Worm (Caenorhabditis elegans) whole organism, L2 larva: ENCODE measurements around the gene comt-1.

Experiments used
- C34F6.9 ChIP-seq: fragments of 150-350 bp; optimal IDR thresholded peaks from 2 replicates; lab custom pipeline; 2014; ENCODE audit warnings: missing biosample characterization, missing genetic modification characterization
- F13H6.1 ChIP-seq: sonication (generic microtip); optimal IDR thresholded peaks from 2 replicates; lab custom pipeline; 2016; ENCODE audit warnings: missing genetic modification characterization, missing compliant biosample characterization
- ZK546.5 ChIP-seq: sonication (generic microtip); optimal IDR thresholded peaks from 2 replicates; lab custom pipeline; 2017; ENCODE audit warnings: missing biosample characterization, missing genetic modification characterization
- ama-1 ChIP-seq: fragments of 150-350 bp; optimal IDR thresholded peaks from 2 replicates; lab custom pipeline; 2018; ENCODE audit warnings: inconsistent platforms
- blmp-1 ChIP-seq: sonication (generic microtip); optimal IDR thresholded peaks from 2 replicates; lab custom pipeline; 2017; ENCODE audit warnings: missing genetic modification characterization, mild to moderate bottlenecking, missing compliant biosample characterization, antibody characterized with exemption, moderate library complexity; ENCODE audit not compliant: insufficient read depth
- ceh-16 ChIP-seq: fragments of 150-350 bp; optimal IDR thresholded peaks from 2 replicates; lab custom pipeline; 2014; ENCODE audit warnings: missing biosample characterization, missing genetic modification characterization
- crh-2 ChIP-seq: sonication (generic microtip); optimal IDR thresholded peaks from 2 replicates; lab custom pipeline; 2017; ENCODE audit warnings: missing biosample characterization, missing genetic modification characterization
- dmd-4 ChIP-seq: sonication (generic microtip); optimal IDR thresholded peaks from 2 replicates; lab custom pipeline; 2017; ENCODE audit warnings: missing biosample characterization, missing genetic modification characterization
- egl-27 ChIP-seq: sonication (generic microtip); optimal IDR thresholded peaks from 3 replicates; lab custom pipeline; 2017; ENCODE audit warnings: missing biosample characterization, missing genetic modification reagents, missing genetic modification characterization
- elt-3 ChIP-seq: sonication (generic microtip); optimal IDR thresholded peaks from 2 replicates; lab custom pipeline; 2017; ENCODE audit warnings: missing biosample characterization, missing genetic modification characterization
- fos-1 ChIP-seq: fragments of 150-350 bp; optimal IDR thresholded peaks from 2 replicates; lab custom pipeline; 2014; ENCODE audit warnings: missing biosample characterization, missing genetic modification characterization
- gmeb-1 ChIP-seq: fragments of 150-350 bp; optimal IDR thresholded peaks from 2 replicates; lab custom pipeline; 2014; ENCODE audit warnings: missing biosample characterization, missing genetic modification characterization
- lin-11 ChIP-seq: fragments of 150-350 bp; sonication (generic microtip); optimal IDR thresholded peaks from 2 replicates; lab custom pipeline; 2014; ENCODE audit warnings: missing biosample characterization, missing genetic modification characterization, inconsistent platforms, mixed read lengths
- lin-13 ChIP-seq: fragments of 150-350 bp; optimal IDR thresholded peaks from 2 replicates; lab custom pipeline; 2014; ENCODE audit warnings: missing biosample characterization, missing genetic modification reagents, missing genetic modification characterization
- lin-39 ChIP-seq: fragments of 150-350 bp; optimal IDR thresholded peaks from 2 replicates; lab custom pipeline; 2014; ENCODE audit warnings: missing biosample characterization, missing genetic modification reagents, missing genetic modification characterization
- lsy-2 ChIP-seq, 2 experiments: fragments of 150-350 bp in 1 of 2; sonication (generic microtip) in 1 of 2; optimal IDR thresholded peaks; 2 replicates each; lab custom pipeline; 2014 to 2017; ENCODE audit warnings: missing biosample characterization in 2 of 2, missing genetic modification characterization in 2 of 2
- mdl-1 ChIP-seq, 2 experiments: fragments of 150-350 bp in 1 of 2; sonication (generic microtip) in 1 of 2; optimal IDR thresholded peaks; 2 replicates each; lab custom pipeline; 2017; ENCODE audit warnings: missing biosample characterization in 2 of 2, missing genetic modification characterization in 2 of 2
- nhr-10 ChIP-seq: sonication (generic microtip); optimal IDR thresholded peaks from 2 replicates; lab custom pipeline; 2017; ENCODE audit warnings: missing biosample characterization, missing genetic modification characterization
- nhr-129 ChIP-seq: fragments of 150-350 bp; optimal IDR thresholded peaks from 2 replicates; lab custom pipeline; 2014; ENCODE audit warnings: missing biosample characterization, missing genetic modification characterization
- nhr-21 ChIP-seq: fragments of 150-350 bp; optimal IDR thresholded peaks from 2 replicates; lab custom pipeline; 2014; ENCODE audit warnings: missing biosample characterization, missing genetic modification characterization
- nhr-237 ChIP-seq: fragments of 150-350 bp; optimal IDR thresholded peaks from 2 replicates; lab custom pipeline; 2014; ENCODE audit warnings: missing biosample characterization, missing genetic modification characterization
- nhr-25 ChIP-seq: fragments of 150-350 bp; sonication (generic microtip); optimal IDR thresholded peaks from 3 replicates; lab custom pipeline; 2014; ENCODE audit warnings: missing biosample characterization, missing genetic modification characterization
- nhr-77 ChIP-seq: fragments of 150-350 bp; optimal IDR thresholded peaks from 2 replicates; lab custom pipeline; 2014; ENCODE audit warnings: missing biosample characterization, missing genetic modification characterization
- sem-4 ChIP-seq: fragments of 150-350 bp; optimal IDR thresholded peaks from 2 replicates; lab custom pipeline; 2014; ENCODE audit warnings: missing biosample characterization, missing genetic modification reagents, missing genetic modification characterization
- sma-3 ChIP-seq: sonication (generic microtip); optimal IDR thresholded peaks from 2 replicates; lab custom pipeline; 2016; ENCODE audit warnings: missing genetic modification reagents, missing genetic modification characterization, missing compliant biosample characterization
- sma-9 ChIP-seq, 2 experiments: fragments of 150-350 bp in 1 of 2; sonication (generic microtip) in 1 of 2; optimal IDR thresholded peaks; 2 replicates each; lab custom pipeline; 2014 to 2016; ENCODE audit warnings: missing genetic modification characterization in 2 of 2, mild to moderate bottlenecking in 1 of 2, missing biosample characterization in 1 of 2, missing compliant biosample characterization in 1 of 2, missing genetic modification reagents in 1 of 2, moderate library complexity in 1 of 2
- snpc-4 ChIP-seq: fragments of 150-350 bp; optimal IDR thresholded peaks from 2 replicates; lab custom pipeline; 2014; ENCODE audit warnings: missing biosample characterization, missing genetic modification characterization
- unc-55 ChIP-seq: fragments of 150-350 bp; sonication (generic microtip); optimal IDR thresholded peaks from 3 replicates; lab custom pipeline; 2014; ENCODE audit warnings: missing biosample characterization, missing genetic modification reagents, missing genetic modification characterization
- unc-62 ChIP-seq: fragments of 150-350 bp; optimal IDR thresholded peaks from 2 replicates; lab custom pipeline; 2014; ENCODE audit warnings: missing biosample characterization, missing genetic modification reagents, missing genetic modification characterization
- ztf-11 ChIP-seq: sonication (generic microtip); optimal IDR thresholded peaks from 2 replicates; lab custom pipeline; 2017; ENCODE audit warnings: missing biosample characterization, missing genetic modification characterization
- ztf-4 ChIP-seq: fragments of 150-350 bp; optimal IDR thresholded peaks from 2 replicates; lab custom pipeline; 2014; ENCODE audit warnings: missing biosample characterization, missing genetic modification characterization

The comt-1 gene

DNA sequence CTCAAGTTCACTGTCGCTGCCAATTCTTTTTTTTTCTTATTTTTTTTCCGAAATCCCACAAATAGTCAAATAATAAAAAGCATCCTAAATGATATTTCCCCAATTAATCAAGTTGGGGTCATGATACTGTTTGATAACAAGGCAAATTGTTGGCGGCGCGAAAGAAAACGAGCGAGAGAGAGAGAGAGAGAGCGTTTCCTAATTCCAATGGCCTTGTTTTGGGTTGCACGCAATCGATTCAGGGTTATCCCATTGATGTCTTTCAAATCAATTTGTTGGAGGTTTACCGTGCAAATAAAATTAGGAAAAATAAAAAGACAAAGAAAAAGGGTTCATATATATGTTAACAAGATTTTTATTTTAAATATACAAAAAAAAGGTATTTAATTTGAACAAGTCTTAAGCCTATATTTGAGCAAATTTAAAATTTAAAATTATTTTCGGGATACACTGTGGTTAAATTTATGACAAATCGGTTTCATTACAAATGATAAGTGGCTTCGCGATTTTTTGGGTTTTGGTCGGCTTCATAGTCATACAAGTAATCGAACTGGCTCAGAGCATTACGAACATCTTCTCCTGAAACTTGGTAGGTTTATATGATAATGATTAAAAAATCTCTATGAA lies 3.4 kb upstream of the comt-1 start:
- TF ChIP-seq nhr-77 (tag; lab: Kevin White, UChicago) (no peak), lin-13 (GFP tag; lab: Kevin White, UChicago) (no peak), lsy-2 (tag; optimal IDR thresholded peaks at IDR 0.05; lab: Kevin White, UChicago) (peak in 1 of 2 experiments; percentile 18), ztf-4 (tag; lab: Kevin White, UChicago) (peak; percentile 2), sma-3 (GFP tag; lab: Kevin White, UChicago) (peak; percentile 52), nhr-237 (tag; lab: Kevin White, UChicago) (no peak)

ce11 chrX:2863946-2864345 lies 1.7 kb upstream of the comt-1 start, which contains the start of gene F53B3.6:
Gene F53B3.6 (plus strand): TSS chrX:2864229.
- TF ChIP-seq nhr-129 (tag; lab: Kevin White, UChicago), result no peak
- TF ChIP-seq sma-3 (GFP tag; lab: Kevin White, UChicago), result peak; percentile 68
- TF ChIP-seq lin-39, result no peak
- no peak for TF ChIP-seq C34F6.9 (tag; lab: Kevin White, UChicago)
- TF ChIP-seq ceh-16, result no peak
- TF ChIP-seq nhr-10 (tag; lab: Kevin White, UChicago), result no peak
- no peak for TF ChIP-seq ama-1 (lab: Kevin White, UChicago)
- TF ChIP-seq F13H6.1 (tag; lab: Kevin White, UChicago), result no peak
- no peak for TF ChIP-seq snpc-4 (tag; lab: Kevin White, UChicago)
- TF ChIP-seq lin-11, result no peak
- peak; percentile 4 for TF ChIP-seq fos-1
- TF ChIP-seq elt-3 (tag; lab: Kevin White, UChicago), result no peak
- peak; percentile 9 for TF ChIP-seq nhr-25 (tag; lab: Kevin White, UChicago)
- TF ChIP-seq sma-9 (GFP tag; optimal IDR thresholded peaks at IDR 0.05; lab: Kevin White, UChicago), result peak; percentile 26
- TF ChIP-seq sma-9 (tag; optimal IDR thresholded peaks at IDR 0.05; lab: Kevin White, UChicago), result no peak
- TF ChIP-seq ztf-11 (tag; lab: Kevin White, UChicago), result no peak

ce11 chrX:2858380-2858779 lies 3.9 kb downstream of the comt-1 start:
- no peak for TF ChIP-seq sem-4
- TF ChIP-seq fos-1, result no peak
- TF ChIP-seq sma-9 (GFP tag; optimal IDR thresholded peaks at IDR 0.05; lab: Kevin White, UChicago), result peak; percentile 37
- TF ChIP-seq sma-9 (tag; optimal IDR thresholded peaks at IDR 0.05; lab: Kevin White, UChicago), result no peak
- TF ChIP-seq blmp-1 (tag; lab: Kevin White, UChicago), result peak; percentile 21
- TF ChIP-seq mdl-1 (tag; optimal IDR thresholded peaks at IDR 0.05; lab: Kevin White, UChicago), result no peak
- TF ChIP-seq dmd-4 (tag; lab: Kevin White, UChicago), result no peak
- TF ChIP-seq lsy-2 (tag; optimal IDR thresholded peaks at IDR 0.05; lab: Kevin White, UChicago), result peak in 1 of 2 experiments; percentile 14
- peak; percentile 89 for TF ChIP-seq nhr-25 (tag; lab: Kevin White, UChicago)
- TF ChIP-seq crh-2 (tag; lab: Kevin White, UChicago), result peak; percentile 8
- peak; percentile 6 for TF ChIP-seq gmeb-1 (tag; lab: Kevin White, UChicago)
- no peak for TF ChIP-seq nhr-21 (tag; lab: Kevin White, UChicago)
- peak; percentile 7 for TF ChIP-seq C34F6.9 (tag; lab: Kevin White, UChicago)
- peak; percentile 49 for TF ChIP-seq sma-3 (GFP tag; lab: Kevin White, UChicago)

DNA sequence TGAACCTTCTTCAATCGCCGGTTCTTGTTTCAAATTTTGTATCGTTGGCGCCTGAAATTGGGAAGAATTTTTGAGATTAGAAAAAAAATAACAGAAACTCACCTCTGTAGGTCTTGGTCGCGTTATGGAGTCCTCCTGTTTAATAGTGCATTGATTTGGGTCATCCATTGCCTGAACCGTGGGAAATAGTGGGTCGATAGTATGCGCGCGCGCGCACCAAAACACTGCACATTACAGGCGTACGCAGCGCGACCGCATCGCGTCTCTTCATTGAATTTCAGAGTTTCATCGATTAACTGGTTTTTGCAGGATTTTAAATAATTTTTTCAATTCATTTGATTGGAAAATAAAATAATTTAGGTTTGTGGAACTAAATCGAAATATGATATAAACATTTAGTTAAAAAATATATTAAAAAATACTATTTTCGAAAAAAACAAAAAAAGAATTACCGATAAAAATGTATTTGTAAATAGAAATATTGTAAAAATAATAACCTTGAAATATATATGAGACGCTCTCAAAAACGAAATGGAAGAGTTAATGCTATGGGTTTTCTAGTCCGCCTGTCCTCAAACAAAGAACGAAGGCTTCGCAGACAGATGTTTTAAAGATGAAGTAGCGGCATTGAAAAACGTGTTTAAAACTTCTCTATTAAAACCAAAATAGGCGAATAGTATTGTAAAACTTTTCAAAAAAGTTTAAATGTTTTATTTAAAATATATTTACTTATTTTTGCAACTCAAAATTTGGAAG lies 5.0 kb downstream of the comt-1 start, which contains the start of gene tra-4:
Gene tra-4, minus strand, starts transcription at position 534 of the 756 bp plus-strand sequence.
- TF ChIP-seq egl-27 (tag; lab: Kevin White, UChicago), result no peak
- no peak for TF ChIP-seq ZK546.5 (tag; lab: Kevin White, UChicago)
- TF ChIP-seq nhr-77 (tag; lab: Kevin White, UChicago), result no peak
- TF ChIP-seq sma-9 (GFP tag; optimal IDR thresholded peaks at IDR 0.05; lab: Kevin White, UChicago), result peak; percentile 44
- TF ChIP-seq sma-9 (tag; optimal IDR thresholded peaks at IDR 0.05; lab: Kevin White, UChicago), result no peak
- peak; percentile 51 for TF ChIP-seq unc-55 (GFP tag; lab: Kevin White, UChicago)
- TF ChIP-seq ama-1 (lab: Kevin White, UChicago), result no peak
- TF ChIP-seq C34F6.9 (tag; lab: Kevin White, UChicago), result peak; percentile 15
- TF ChIP-seq sem-4, result no peak
- peak in 1 of 2 experiments; percentile 26 for TF ChIP-seq lsy-2 (tag; optimal IDR thresholded peaks at IDR 0.05; lab: Kevin White, UChicago)
- TF ChIP-seq gmeb-1 (tag; lab: Kevin White, UChicago), result no peak
- no peak for TF ChIP-seq crh-2 (tag; lab: Kevin White, UChicago)
- TF ChIP-seq ceh-16, result no peak
- no peak for TF ChIP-seq snpc-4 (tag; lab: Kevin White, UChicago)
- TF ChIP-seq lin-13 (GFP tag; lab: Kevin White, UChicago), result peak; percentile 36
- TF ChIP-seq nhr-25 (tag; lab: Kevin White, UChicago), result peak; percentile 80
- TF ChIP-seq unc-62 (GFP tag; lab: Kevin White, UChicago), result no peak
- TF ChIP-seq F13H6.1 (tag; lab: Kevin White, UChicago), result no peak
- no peak for TF ChIP-seq lin-11
